Worm (Caenorhabditis elegans): ENCODE data around the gene cdk-4.

cdk-4 gene

DNA sequence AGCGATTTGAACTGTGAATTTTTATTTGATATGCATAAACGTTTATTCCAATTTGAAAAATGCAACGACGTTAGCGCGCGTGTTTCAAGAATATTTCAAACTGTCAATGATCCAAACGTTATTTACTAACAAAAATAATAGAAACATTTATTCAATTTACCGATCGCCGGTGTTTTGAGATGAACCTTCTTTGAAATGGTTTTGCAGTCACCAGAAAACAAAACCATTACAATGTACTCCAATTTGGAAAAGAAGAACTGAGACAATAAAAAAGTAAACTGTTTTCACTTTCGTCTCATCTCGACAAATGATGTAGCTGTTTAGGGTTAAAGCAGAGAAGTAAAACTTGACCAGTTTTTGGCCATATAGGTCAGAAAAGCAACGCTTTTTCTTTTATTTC, 11.5 kb downstream of the cdk-4 start, which contains the start of gene H06A10.1:
TSS of gene H06A10.1 (plus strand) at position 301 of the 400 bp plus-strand sequence.
- TF ChIP-seq egl-43 (GFP tag; IDR thresholded peaks at IDR 0.05) (no peak), snpc-4 (tag; optimal IDR thresholded peaks at IDR 0.05) (no peak), mxl-3 (GFP tag; optimal IDR thresholded peaks at IDR 0.05) (no peak), set-16 (GFP tag; IDR thresholded peaks at IDR 0.05) (no peak), Y5F2A.4 (GFP tag; optimal IDR thresholded peaks at IDR 0.05) (no peak), ZK337.2 (GFP tag; IDR thresholded peaks at IDR 0.05) (no peak), pha-4 (GFP tag; IDR thresholded peaks at IDR 0.05) (no peak), pha-4 (tag; optimal IDR thresholded peaks at IDR 0.05) (no peak), nhr-42 (GFP tag; IDR thresholded peaks at IDR 0.05) (no peak), dve-1 (tag; optimal IDR thresholded peaks at IDR 0.05; ENCODE audit: insufficient read depth) (no peak), nhr-76 (tag; optimal IDR thresholded peaks at IDR 0.05) (no peak), unc-62 (GFP tag; optimal IDR thresholded peaks at IDR 0.05 in 1 of 2) (no peak), unc-62 (tag; optimal IDR thresholded peaks at IDR 0.05) (no peak), hmg-1.1 (GFP tag; IDR thresholded peaks at IDR 0.05) (no peak), arid-1 (GFP tag; conservative IDR thresholded peaks at IDR 0.05) (no peak)

DNA sequence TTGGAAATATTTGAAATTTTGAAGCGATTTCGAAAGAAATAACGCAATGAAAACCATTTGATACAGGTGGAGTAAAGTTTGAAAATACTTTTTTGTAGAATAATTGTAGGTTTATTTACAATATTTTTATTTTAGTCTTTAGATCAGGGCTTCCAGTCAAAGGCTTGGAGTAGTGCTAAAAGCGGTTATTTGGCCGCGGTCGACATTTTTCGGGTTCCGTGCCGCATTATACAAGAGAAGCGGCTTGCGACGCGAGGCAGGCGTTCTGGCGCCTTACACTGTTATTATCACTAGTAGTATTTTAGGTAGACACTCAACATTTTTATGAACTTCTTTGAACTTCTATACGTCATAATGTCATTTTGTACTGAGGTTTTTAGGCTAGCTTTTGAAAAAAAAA, 12.2 kb downstream of the cdk-4 start:
- no peak for TF ChIP-seq hmg-1.1 (GFP tag; IDR thresholded peaks at IDR 0.05)
- no peak for TF ChIP-seq zfp-2 (tag; optimal IDR thresholded peaks at IDR 0.05)
- no peak for TF ChIP-seq madf-9 (GFP tag; conservative IDR thresholded peaks at IDR 0.05)
- TF ChIP-seq ceh-82 (tag; optimal IDR thresholded peaks at IDR 0.05) = no peak
- TF ChIP-seq lin-38 (GFP tag; IDR thresholded peaks at IDR 0.05) = no peak
- no peak for TF ChIP-seq nhr-76 (tag; optimal IDR thresholded peaks at IDR 0.05)

DNA sequence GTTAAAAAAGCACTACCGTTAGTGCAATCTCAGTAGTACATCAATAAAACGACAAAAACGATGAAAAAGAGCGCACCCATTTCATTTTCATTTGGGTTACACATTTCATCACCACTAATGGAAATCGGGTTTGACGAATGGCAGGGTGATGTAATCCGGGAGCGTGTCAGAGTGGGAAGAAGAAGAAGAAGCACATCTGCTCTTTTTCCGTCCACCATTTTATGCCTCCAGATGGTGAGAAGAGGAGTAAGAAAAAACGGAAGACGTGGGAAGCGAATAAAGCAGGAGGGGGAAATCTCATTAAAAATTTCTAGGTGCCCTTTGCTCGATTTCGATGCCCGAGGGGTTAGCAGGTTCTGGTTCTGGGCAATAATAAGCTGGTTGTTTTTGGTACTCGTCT, 12.7 kb downstream of the cdk-4 start:
- TF ChIP-seq nhr-76 (tag; optimal IDR thresholded peaks at IDR 0.05) = no peak
- TF ChIP-seq aha-1 (tag) = peak; percentile 74

DNA sequence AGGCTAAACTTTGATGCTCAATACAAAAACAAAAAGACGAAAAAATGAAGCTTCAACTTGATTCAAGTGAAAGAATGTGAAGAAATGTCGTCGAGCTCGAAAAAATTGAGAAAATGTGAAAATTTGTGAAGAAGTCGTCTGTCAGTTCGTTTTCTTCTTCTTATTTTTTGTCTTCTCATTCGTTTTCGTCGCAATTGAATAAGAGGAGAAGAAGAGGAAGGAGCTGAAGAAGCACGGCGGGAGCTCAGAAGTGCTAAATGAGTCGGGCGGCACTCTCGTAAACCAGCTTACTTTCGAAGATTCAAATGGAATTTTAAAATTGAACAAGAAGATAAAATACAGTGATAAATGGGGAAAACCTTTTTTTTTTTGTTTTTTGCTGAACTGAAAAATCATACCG, 13.5 kb downstream of the cdk-4 start:
- peak; percentile 25 for TF ChIP-seq fkh-10 (GFP tag; optimal IDR thresholded peaks at IDR 0.05)
- no peak for TF ChIP-seq sdz-12 (GFP tag; optimal IDR thresholded peaks at IDR 0.05)
- TF ChIP-seq ztf-7 (tag; optimal IDR thresholded peaks at IDR 0.05) = no peak
- no peak for TF ChIP-seq fos-1 (tag; optimal IDR thresholded peaks at IDR 0.05)
- TF ChIP-seq cey-2 (tag; optimal IDR thresholded peaks at IDR 0.05; ENCODE audit: borderline replicate concordance, insufficient read depth) = no peak
- peak in 1 of 2 experiments; percentile 52 for TF ChIP-seq unc-62 (GFP tag; optimal IDR thresholded peaks at IDR 0.05 in 1 of 2)
- no peak for TF ChIP-seq unc-62 (tag; optimal IDR thresholded peaks at IDR 0.05)
- no peak for TF ChIP-seq Y75B8A.6 (GFP tag; IDR thresholded peaks at IDR 0.05)

DNA sequence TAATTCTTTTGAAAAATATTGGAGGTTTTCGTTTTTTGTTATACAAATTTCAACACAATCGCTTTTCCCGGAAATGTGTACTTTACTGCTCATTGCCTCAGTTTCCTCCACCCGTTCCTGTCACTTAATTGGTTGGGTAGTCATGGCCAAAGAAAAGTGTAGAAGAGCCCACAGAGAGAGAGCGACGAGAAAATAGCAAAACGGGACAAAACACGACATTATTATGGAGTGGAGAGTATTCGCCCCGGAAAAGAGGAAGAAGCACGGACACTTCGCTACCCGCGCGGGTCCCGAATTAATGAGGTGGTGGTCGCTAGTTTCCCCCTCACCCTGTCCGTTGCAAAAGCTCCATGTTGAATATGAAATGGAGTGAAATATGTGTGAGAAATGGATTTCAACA, 14.9 kb downstream of the cdk-4 start:
- TF ChIP-seq mxl-2 (GFP tag; conservative IDR thresholded peaks at IDR 0.05) (no peak), F44E2.7 (GFP tag; IDR thresholded peaks at IDR 0.05) (no peak), ZK546.5 (tag; optimal IDR thresholded peaks at IDR 0.05) (no peak), madf-5 (GFP tag; IDR thresholded peaks at IDR 0.05) (no peak), F26F4.8 (GFP tag; conservative IDR thresholded peaks at IDR 0.05) (no peak), mes-2 (tag; optimal IDR thresholded peaks at IDR 0.05; ENCODE audit: poor library complexity, severe bottlenecking) (no peak), zip-2 (tag; optimal IDR thresholded peaks at IDR 0.05) (no peak), arid-1 (GFP tag; conservative IDR thresholded peaks at IDR 0.05) (no peak), sdz-12 (GFP tag; optimal IDR thresholded peaks at IDR 0.05) (no peak), dmd-8 (GFP tag; IDR thresholded peaks at IDR 0.05) (no peak), lir-3 (tag; optimal IDR thresholded peaks at IDR 0.05) (no peak), ceh-62 (tag; optimal IDR thresholded peaks at IDR 0.05) (no peak), snpc-1.2 (GFP tag; IDR thresholded peaks at IDR 0.05) (no peak), skn-1 (tag; optimal IDR thresholded peaks at IDR 0.05) (no peak)

Measured in whole organism, L4 larva.